Fruit fly (Drosophila melanogaster) whole organism, embryonic: Measurements from ENCODE around the gene Kyat.

Experiments
- B-H2 ChIP-seq: fragments of 200-800 bp; sonication (Bioruptor generic); optimal IDR thresholded peaks from 2 replicates; lab custom pipeline; 2018; ENCODE audit warnings: missing biosample characterization, mild to moderate bottlenecking, missing genetic modification characterization
- Bgb ChIP-seq: fragments of 200-800 bp; sonication (Bioruptor generic); IDR thresholded peaks from 2 replicates; pipeline ENCODE4 v1.3.6; 2022; ENCODE audit warnings: missing biosample characterization, missing genetic modification characterization; ENCODE audit not compliant: partially characterized antibody
- CG1024 ChIP-seq: fragments of 200-800 bp; sonication (Bioruptor generic); IDR thresholded peaks from 2 replicates; pipeline ENCODE4 v1.3.6; 2022; ENCODE audit warnings: missing biosample characterization, missing genetic modification characterization
- CG10979 ChIP-seq: fragments of 200-800 bp; sonication (Bioruptor generic); optimal IDR thresholded peaks from 2 replicates; lab custom pipeline; 2018; ENCODE audit warnings: missing biosample characterization, mild to moderate bottlenecking, missing genetic modification characterization, moderate library complexity
- CG13894 ChIP-seq: fragments of 200-800 bp; sonication (Bioruptor generic); optimal IDR thresholded peaks from 3 replicates; lab custom pipeline; 2018; ENCODE audit warnings: missing biosample characterization, mild to moderate bottlenecking, missing genetic modification characterization, moderate library complexity
- CG1529 ChIP-seq: fragments of 200-800 bp; sonication (Bioruptor generic); optimal IDR thresholded peaks from 3 replicates; lab custom pipeline; 2018; ENCODE audit warnings: missing biosample characterization, missing genetic modification characterization
- CG17186 ChIP-seq: fragments of 200-800 bp; sonication (Bioruptor generic); optimal IDR thresholded peaks from 3 replicates; lab custom pipeline; 2017; ENCODE audit warnings: missing biosample characterization, missing genetic modification reagents, missing genetic modification characterization
- CG2116 ChIP-seq: fragments of 200-800 bp; sonication (Bioruptor generic); optimal IDR thresholded peaks from 3 replicates; lab custom pipeline; 2018; ENCODE audit warnings: missing biosample characterization, mild to moderate bottlenecking, missing genetic modification characterization
- CG2120 ChIP-seq: fragments of 200-800 bp; sonication (Bioruptor generic); optimal IDR thresholded peaks from 3 replicates; lab custom pipeline; 2016; ENCODE audit warnings: missing biosample characterization, missing genetic modification characterization
- CG33213 ChIP-seq: fragments of 200-800 bp; sonication (Bioruptor generic); optimal IDR thresholded peaks from 3 replicates; lab custom pipeline; 2016; ENCODE audit warnings: missing biosample characterization, missing genetic modification characterization
- CG3995 ChIP-seq: fragments of 200-800 bp; sonication (Bioruptor generic); optimal IDR thresholded peaks from 3 replicates; lab custom pipeline; 2016; ENCODE audit warnings: missing biosample characterization, missing genetic modification characterization
- CG42726 ChIP-seq: fragments of 200-800 bp; sonication (Bioruptor generic); IDR thresholded peaks from 2 replicates; pipeline ENCODE4 v1.3.6; 2022; ENCODE audit warnings: missing biosample characterization, missing genetic modification characterization; ENCODE audit not compliant: partially characterized antibody
- CG4360 ChIP-seq: fragments of 200-800 bp; sonication (Bioruptor generic); IDR thresholded peaks from 2 replicates; pipeline ENCODE4 v1.3.6; 2022; ENCODE audit warnings: missing biosample characterization, missing genetic modification characterization
- CG4854 ChIP-seq: fragments of 200-800 bp; sonication (Bioruptor generic); optimal IDR thresholded peaks from 2 replicates; lab custom pipeline; 2016; ENCODE audit warnings: missing biosample characterization, missing genetic modification characterization, inconsistent platforms
- CG6272 ChIP-seq: fragments of 200-800 bp; sonication (Bioruptor generic); IDR thresholded peaks from 2 replicates; pipeline ENCODE4 v1.3.6; 2022; ENCODE audit warnings: missing biosample characterization, missing genetic modification characterization
- CG7987 ChIP-seq: fragments of 200-800 bp; sonication (Bioruptor generic); optimal IDR thresholded peaks from 2 replicates; lab custom pipeline; 2018; ENCODE audit warnings: missing biosample characterization, mild to moderate bottlenecking, missing genetic modification characterization, moderate library complexity
- CG9437 ChIP-seq: fragments of 200-800 bp; sonication (Bioruptor generic); optimal IDR thresholded peaks from 2 replicates; lab custom pipeline; 2018; ENCODE audit warnings: missing biosample characterization, mild to moderate bottlenecking, missing genetic modification characterization
- CG9797 ChIP-seq: fragments of 200-800 bp; sonication (Bioruptor generic); optimal IDR thresholded peaks from 3 replicates; lab custom pipeline; 2018; ENCODE audit warnings: missing biosample characterization, mild to moderate bottlenecking, missing genetic modification characterization
- Dbx ChIP-seq: fragments of 200-800 bp; sonication (Bioruptor generic); IDR thresholded peaks from 3 replicates; pipeline ENCODE4 v1.3.6; 2022; ENCODE audit warnings: missing biosample characterization, missing genetic modification characterization
- Dll ChIP-seq: fragments of 200-800 bp; sonication (Bioruptor generic); IDR thresholded peaks from 4 replicates; pipeline ENCODE4 v1.3.6; 2022; ENCODE audit warnings: missing biosample characterization, missing genetic modification characterization; ENCODE audit not compliant: partially characterized antibody
- Dp ChIP-seq: fragments of 200-800 bp; sonication (Bioruptor generic); optimal IDR thresholded peaks from 2 replicates; lab custom pipeline; 2018; ENCODE audit warnings: missing biosample characterization, mild to moderate bottlenecking, missing genetic modification characterization, moderate library complexity
- Elba2 ChIP-seq: fragments of 200-800 bp; sonication (Bioruptor generic); optimal IDR thresholded peaks from 3 replicates; lab custom pipeline; 2016; ENCODE audit warnings: missing biosample characterization, missing genetic modification characterization
- Fer1 ChIP-seq: fragments of 200-800 bp; sonication (Bioruptor generic); optimal IDR thresholded peaks from 2 replicates; lab custom pipeline; 2017; ENCODE audit warnings: missing biosample characterization, mild to moderate bottlenecking, missing genetic modification characterization
- HmgD ChIP-seq: fragments of 200-800 bp; sonication (Bioruptor generic); optimal IDR thresholded peaks from 3 replicates; lab custom pipeline; 2016; ENCODE audit warnings: missing biosample characterization, missing genetic modification characterization
- MBD-R2 ChIP-seq: fragments of 200-800 bp; sonication (Bioruptor generic); IDR thresholded peaks from 2 replicates; pipeline ENCODE4 v1.3.6; 2022; ENCODE audit warnings: missing biosample characterization, missing genetic modification characterization
- Myb ChIP-seq: fragments of 200-800 bp; sonication (Bioruptor generic); optimal IDR thresholded peaks from 2 replicates; lab custom pipeline; 2016; ENCODE audit warnings: missing biosample characterization, missing genetic modification characterization
- Rfx ChIP-seq: fragments of 200-800 bp; sonication (Bioruptor generic); IDR thresholded peaks from 2 replicates; pipeline ENCODE4 v1.3.6; 2022; ENCODE audit warnings: missing biosample characterization, missing genetic modification characterization
- Scr ChIP-seq: fragments of 200-800 bp; sonication (Bioruptor generic); IDR thresholded peaks from 2 replicates; pipeline ENCODE4 v1.3.6; 2022; ENCODE audit warnings: missing biosample characterization, missing genetic modification characterization; ENCODE audit not compliant: partially characterized antibody
- Stat92E ChIP-seq, 3 experiments: fragments of >200 bp in 2 of 3; fragments of 200-800 bp in 1 of 3; sonication (Bioruptor generic) in 1 of 3; optimal IDR thresholded peaks; 2 replicates each; lab custom pipeline; 2017 to 2019; ENCODE audit warnings: missing biosample characterization in 3 of 3, missing genetic modification characterization in 3 of 3, mild to moderate bottlenecking in 1 of 3, moderate library complexity in 1 of 3
- Xbp1 ChIP-seq: fragments of 200-800 bp; sonication (Bioruptor generic); optimal IDR thresholded peaks from 3 replicates; lab custom pipeline; 2016; ENCODE audit warnings: missing biosample characterization, mild to moderate bottlenecking, missing genetic modification characterization
- YL-1 ChIP-seq: fragments of 200-800 bp; sonication (Bioruptor generic); optimal IDR thresholded peaks from 3 replicates; lab custom pipeline; 2017; ENCODE audit warnings: missing biosample characterization, mild to moderate bottlenecking, missing genetic modification characterization
- abd-A ChIP-seq: fragments of 200-800 bp; sonication (Bioruptor generic); optimal IDR thresholded peaks from 3 replicates; lab custom pipeline; 2019; ENCODE audit warnings: missing biosample characterization, mild to moderate bottlenecking, missing genetic modification characterization, moderate library complexity
- ara ChIP-seq: fragments of 200-800 bp; sonication (Bioruptor generic); IDR thresholded peaks from 2 replicates; pipeline ENCODE4 v1.3.6; 2022; ENCODE audit warnings: missing biosample characterization, missing genetic modification characterization
- ase ChIP-seq: fragments of 200-800 bp; sonication (Bioruptor generic); IDR thresholded peaks from 3 replicates; pipeline ENCODE4 v1.3.6; 2022; ENCODE audit warnings: missing biosample characterization, missing genetic modification characterization
- chinmo ChIP-seq: fragments of 200-800 bp; sonication (Bioruptor generic); IDR thresholded peaks from 4 replicates; pipeline ENCODE4 v1.3.6; 2022; ENCODE audit warnings: missing biosample characterization, missing genetic modification characterization; ENCODE audit not compliant: partially characterized antibody
- crp ChIP-seq, 2 experiments: fragments of 200-800 bp; sonication (Bioruptor generic); optimal IDR thresholded peaks; 2 replicates in 1 of 2; 3 replicates in 1 of 2; lab custom pipeline; 2017; ENCODE audit warnings: missing biosample characterization in 2 of 2, missing genetic modification characterization in 2 of 2, mild to moderate bottlenecking in 1 of 2, moderate library complexity in 1 of 2
- hbn ChIP-seq: fragments of 200-800 bp; sonication (Bioruptor generic); IDR thresholded peaks from 2 replicates; pipeline ENCODE4 v1.3.6; 2022; ENCODE audit warnings: missing biosample characterization, missing genetic modification characterization; ENCODE audit not compliant: partially characterized antibody
- her ChIP-seq: fragments of 200-800 bp; sonication (Bioruptor generic); optimal IDR thresholded peaks from 2 replicates; lab custom pipeline; 2016; ENCODE audit warnings: missing biosample characterization, missing genetic modification characterization
- inv ChIP-seq: fragments of 200-800 bp; sonication (Bioruptor generic); IDR thresholded peaks from 2 replicates; pipeline ENCODE4 v1.3.6; 2022; ENCODE audit warnings: missing biosample characterization, missing genetic modification characterization; ENCODE audit not compliant: partially characterized antibody
- jing ChIP-seq: fragments of 200-800 bp; sonication (Bioruptor generic); optimal IDR thresholded peaks from 2 replicates; lab custom pipeline; 2018; ENCODE audit warnings: missing biosample characterization, mild to moderate bottlenecking, missing genetic modification characterization
- nau ChIP-seq: fragments of 200-800 bp; sonication (Bioruptor generic); optimal IDR thresholded peaks from 3 replicates; lab custom pipeline; 2017; ENCODE audit warnings: missing biosample characterization, mild to moderate bottlenecking, missing genetic modification characterization, missing genetic modification reagents
- nerfin-2 ChIP-seq: fragments of 200-800 bp; sonication (Bioruptor generic); IDR thresholded peaks from 2 replicates; pipeline ENCODE4 v1.3.6; 2022; ENCODE audit warnings: missing biosample characterization, missing genetic modification characterization; ENCODE audit not compliant: partially characterized antibody
- org-1 ChIP-seq: fragments of 200-800 bp; sonication (Bioruptor generic); optimal IDR thresholded peaks from 2 replicates; lab custom pipeline; 2017; ENCODE audit warnings: missing biosample characterization, missing genetic modification characterization
- otp ChIP-seq: fragments of 200-800 bp; sonication (Bioruptor generic); IDR thresholded peaks from 3 replicates; pipeline ENCODE4, ENCODE4 v1.3.6; 2022; ENCODE audit warnings: missing biosample characterization, missing genetic modification characterization
- phol ChIP-seq: fragments of 200-800 bp; sonication (Bioruptor generic); optimal IDR thresholded peaks from 3 replicates; lab custom pipeline; 2018; ENCODE audit warnings: missing biosample characterization, mild to moderate bottlenecking, missing genetic modification characterization, moderate library complexity
- repo ChIP-seq: fragments of 200-800 bp; sonication (Bioruptor generic); optimal IDR thresholded peaks from 2 replicates; lab custom pipeline; 2016; ENCODE audit warnings: missing biosample characterization, missing genetic modification characterization
- sens ChIP-seq: fragments of 200-800 bp; sonication (Bioruptor generic); peaks from one replicate; lab custom pipeline; 2016; ENCODE audit warnings: missing biosample characterization, missing genetic modification characterization
- zen ChIP-seq: fragments of 200-800 bp; sonication (Bioruptor generic); optimal IDR thresholded peaks from 3 replicates; lab custom pipeline; 2018; ENCODE audit warnings: missing biosample characterization, mild to moderate bottlenecking, missing genetic modification characterization, moderate library complexity
- zen2 ChIP-seq: fragments of 200-800 bp; sonication (Bioruptor generic); IDR thresholded peaks from 3 replicates; pipeline ENCODE4 v1.3.6; 2022; ENCODE audit warnings: missing biosample characterization, missing genetic modification characterization; ENCODE audit not compliant: partially characterized antibody

Kyat gene

DNA sequence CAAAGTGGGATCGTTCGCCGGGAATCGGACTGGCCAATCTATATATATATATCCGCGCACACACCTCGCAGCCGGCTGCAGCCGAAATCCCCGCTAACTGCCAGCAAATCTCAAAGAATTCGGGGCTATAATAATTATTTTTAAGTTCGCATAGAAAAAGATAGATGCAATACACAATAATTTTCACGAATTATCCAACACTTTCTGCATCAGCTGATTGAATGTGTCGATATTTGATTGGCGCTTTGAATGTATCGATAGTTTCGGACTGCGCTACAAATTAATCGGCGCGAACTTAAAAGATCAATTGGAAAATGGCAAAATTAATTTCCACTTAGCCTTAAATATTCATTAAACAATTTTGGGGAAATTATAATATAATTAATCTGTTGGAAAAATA lies 25.5 kb downstream of the Kyat start, which contains the start of gene Sbf (continued):
- peak; percentile 22; the same call in 1 of the 2 replicates for TF ChIP-seq Rfx (GFP tag; lab: Robert Waterston, UW)
- peak; percentile 83; the same call in 2 of the 4 replicates for TF ChIP-seq chinmo (GFP tag; lab: Robert Waterston, UW)
- no peak for TF ChIP-seq Xbp1 (GFP tag; lab: Kevin White, UChicago)
- TF ChIP-seq nau = no peak
- TF ChIP-seq hbn = peak; percentile 85
- peak; percentile 4 for TF ChIP-seq CG9797 (GFP tag; lab: Kevin White, UChicago)
- TF ChIP-seq nerfin-2 (GFP tag; lab: Robert Waterston, UW) = peak; percentile 44
- peak; percentile 66; the same call in 2 of the 3 replicates for TF ChIP-seq zen2 (GFP tag; lab: Robert Waterston, UW)
- TF ChIP-seq CG7987 (GFP tag; lab: Kevin White, UChicago) = peak; percentile 15
- TF ChIP-seq B-H2 (GFP tag; lab: Kevin White, UChicago) = peak; percentile 57
- peak; percentile 36 for TF ChIP-seq phol (tag; lab: Kevin White, UChicago)
- TF ChIP-seq Elba2 (GFP tag; lab: Kevin White, UChicago) = peak; percentile 69
- TF ChIP-seq sens (GFP tag; lab: Kevin White, UChicago) = peak; percentile 63
- peak; percentile 65 for TF ChIP-seq inv (GFP tag; lab: Robert Waterston, UW)
- TF ChIP-seq Bgb = peak; percentile 87
- peak in 1 of 3 experiments; percentile 10 for TF ChIP-seq Stat92E (GFP tag; optimal IDR thresholded peaks at IDR 0.05; lab: Kevin White, UChicago)
- no peak for TF ChIP-seq CG1024 (GFP tag; lab: Robert Waterston, UW)
- peak; percentile 87 for TF ChIP-seq Scr
- peak; percentile 63 for TF ChIP-seq zen (tag; lab: Kevin White, UChicago)
- no peak for TF ChIP-seq CG9437 (GFP tag; lab: Kevin White, UChicago)
- peak; percentile 12; the same call in 1 of the 2 replicates for TF ChIP-seq CG6272
- no peak for TF ChIP-seq otp
- peak; percentile 93 for TF ChIP-seq CG2116
- peak; percentile 98 for TF ChIP-seq Dp
- TF ChIP-seq jing = no peak
- TF ChIP-seq Dll = peak; percentile 84
- TF ChIP-seq org-1 (GFP tag; lab: Kevin White, UChicago) = no peak
- no peak for TF ChIP-seq CG13894 (tag; lab: Kevin White, UChicago)
- TF ChIP-seq Fer1 (GFP tag; lab: Kevin White, UChicago) = no peak
- no peak for TF ChIP-seq her (GFP tag; lab: Kevin White, UChicago)
- no peak for TF ChIP-seq CG4360 (GFP tag; lab: Robert Waterston, UW)
- TF ChIP-seq CG10979 (tag; lab: Kevin White, UChicago) = peak; percentile 10
- no peak for TF ChIP-seq abd-A (tag; lab: Kevin White, UChicago)
- TF ChIP-seq YL-1 (GFP tag; lab: Kevin White, UChicago) = peak; percentile 94
- TF ChIP-seq ase = no peak
- peak; percentile 6 for TF ChIP-seq repo (GFP tag; lab: Kevin White, UChicago)
- TF ChIP-seq CG4854 (GFP tag; lab: Kevin White, UChicago) = no peak
- TF ChIP-seq CG2120 (GFP tag; lab: Kevin White, UChicago) = peak; percentile 34
- peak; percentile 80 to 98 for TF ChIP-seq crp (GFP tag; optimal IDR thresholded peaks at IDR 0.05; lab: Kevin White, UChicago)
- peak; percentile 49 for TF ChIP-seq CG33213
- no peak for TF ChIP-seq CG1529 (GFP tag; lab: Kevin White, UChicago)
- peak; percentile 85 for TF ChIP-seq CG17186 (GFP tag; lab: Kevin White, UChicago)
- peak; percentile 24; the same call in 1 of the 2 replicates for TF ChIP-seq CG42726
- TF ChIP-seq CG3995 (GFP tag; lab: Kevin White, UChicago) = peak; percentile 65
- no peak for TF ChIP-seq ara (GFP tag; lab: Robert Waterston, UW)
- TF ChIP-seq Myb (GFP tag; lab: Kevin White, UChicago) = peak; percentile 11
- peak; percentile 28 for TF ChIP-seq HmgD (GFP tag; lab: Kevin White, UChicago)
- 0 out of 3 replicates have a peak, but pooled peaks have one; percentile 13 for TF ChIP-seq Dbx
- TF ChIP-seq MBD-R2 = peak; percentile 79
